Worm (Caenorhabditis elegans) whole organism, mixed stage, embryonic: ENCODE results near the gene C54C6.4.

Source experiments
- M03D4.4 ChIP-seq: sonication (generic microtip); optimal IDR thresholded peaks from 2 replicates; lab custom pipeline; 2017; ENCODE audit warnings: mild to moderate bottlenecking, missing genetic modification characterization, missing compliant biosample characterization
- bed-3 ChIP-seq: fragments of 200-800 bp; sonication (Bioruptor generic); optimal IDR thresholded peaks from 3 replicates; lab custom pipeline; 2018; ENCODE audit warnings: mild to moderate bottlenecking, missing genetic modification characterization, moderate library complexity, missing compliant biosample characterization
- blmp-1 ChIP-seq: fragments of 150-350 bp; optimal IDR thresholded peaks from 2 replicates; lab custom pipeline; 2014; ENCODE audit warnings: missing biosample characterization, missing genetic modification characterization
- ceh-39 ChIP-seq: fragments of 150-350 bp; optimal IDR thresholded peaks from 2 replicates; lab custom pipeline; 2014; ENCODE audit warnings: missing biosample characterization, missing genetic modification characterization
- ceh-83 ChIP-seq: fragments of 200-800 bp; sonication (Bioruptor generic); optimal IDR thresholded peaks from 2 replicates; lab custom pipeline; 2018; ENCODE audit warnings: mild to moderate bottlenecking, missing genetic modification characterization, missing compliant biosample characterization
- ces-1 ChIP-seq: fragments of 150-350 bp; optimal IDR thresholded peaks from 2 replicates; lab custom pipeline; 2014; ENCODE audit warnings: missing biosample characterization, missing genetic modification reagents, missing genetic modification characterization
- cnd-1 ChIP-seq: fragments of 200-800 bp; sonication (Bioruptor generic); optimal IDR thresholded peaks from 2 replicates; lab custom pipeline; 2018; ENCODE audit warnings: mild to moderate bottlenecking, missing genetic modification characterization, missing compliant biosample characterization
- drap-1 ChIP-seq: fragments of 200-800 bp; sonication (Bioruptor generic); optimal IDR thresholded peaks from 3 replicates; lab custom pipeline; 2018; ENCODE audit warnings: mild to moderate bottlenecking, missing genetic modification characterization, missing compliant biosample characterization
- elt-1 ChIP-seq: sonication (generic microtip); optimal IDR thresholded peaks from 2 replicates; lab custom pipeline; 2017; ENCODE audit warnings: missing genetic modification characterization, mild to moderate bottlenecking, missing compliant biosample characterization, antibody characterized with exemption, moderate library complexity, borderline replicate concordance; ENCODE audit not compliant: insufficient read depth
- flh-1 ChIP-seq: fragments of 200-800 bp; sonication (Bioruptor generic); optimal IDR thresholded peaks from 2 replicates; lab custom pipeline; 2018; ENCODE audit warnings: mild to moderate bottlenecking, missing genetic modification characterization, moderate library complexity, missing compliant biosample characterization
- ham-2 ChIP-seq: fragments of 200-800 bp; sonication (Bioruptor generic); optimal IDR thresholded peaks from 2 replicates; lab custom pipeline; 2018; ENCODE audit warnings: mild to moderate bottlenecking, missing genetic modification characterization, missing compliant biosample characterization
- hlh-1 ChIP-seq: fragments of 150-350 bp; optimal IDR thresholded peaks from 2 replicates; lab custom pipeline; 2014; ENCODE audit warnings: missing biosample characterization, missing genetic modification reagents, missing genetic modification characterization
- lin-13 ChIP-seq: fragments of 150-350 bp; optimal IDR thresholded peaks from 2 replicates; lab custom pipeline; 2014; ENCODE audit warnings: missing biosample characterization, missing genetic modification characterization
- lin-32 ChIP-seq: fragments of 200-800 bp; sonication (Bioruptor generic); optimal IDR thresholded peaks from 2 replicates; lab custom pipeline; 2018; ENCODE audit warnings: mild to moderate bottlenecking, missing genetic modification characterization, missing compliant biosample characterization
- lsy-2 ChIP-seq: fragments of 150-350 bp; optimal IDR thresholded peaks from 2 replicates; lab custom pipeline; 2014; ENCODE audit warnings: missing biosample characterization, missing genetic modification characterization
- mab-5 ChIP-seq: fragments of 150-350 bp; optimal IDR thresholded peaks from 2 replicates; lab custom pipeline; 2014; ENCODE audit warnings: missing biosample characterization, missing genetic modification characterization
- mep-1 ChIP-seq: fragments of 150-350 bp; optimal IDR thresholded peaks from 2 replicates; lab custom pipeline; 2017; ENCODE audit warnings: missing biosample characterization, missing genetic modification reagents, missing genetic modification characterization, inconsistent platforms
- mls-2 ChIP-seq: sonication (generic microtip); optimal IDR thresholded peaks from 2 replicates; lab custom pipeline; 2016; ENCODE audit warnings: mild to moderate bottlenecking, missing genetic modification characterization, moderate library complexity, missing compliant biosample characterization
- nhr-12 ChIP-seq: fragments of 150-350 bp; optimal IDR thresholded peaks from 2 replicates; lab custom pipeline; 2014; ENCODE audit warnings: missing biosample characterization, missing genetic modification characterization
- nhr-2 ChIP-seq: fragments of 150-350 bp; optimal IDR thresholded peaks from 2 replicates; lab custom pipeline; 2014; ENCODE audit warnings: missing biosample characterization, missing genetic modification characterization
- nhr-237 ChIP-seq: fragments of 150-350 bp; optimal IDR thresholded peaks from 2 replicates; lab custom pipeline; 2014; ENCODE audit warnings: missing biosample characterization, missing genetic modification characterization
- nhr-28 ChIP-seq: fragments of 150-350 bp; optimal IDR thresholded peaks from 2 replicates; lab custom pipeline; 2014; ENCODE audit warnings: missing biosample characterization, missing genetic modification characterization
- nhr-76 ChIP-seq: sonication (generic microtip); optimal IDR thresholded peaks from 2 replicates; lab custom pipeline; 2017; ENCODE audit warnings: missing biosample characterization, missing genetic modification characterization
- pha-4 ChIP-seq: fragments of 150-350 bp; optimal IDR thresholded peaks from 2 replicates; lab custom pipeline; 2018; ENCODE audit warnings: missing biosample characterization, missing genetic modification reagents, missing genetic modification characterization
- sem-2 ChIP-seq: fragments of 200-800 bp; sonication (Bioruptor generic); optimal IDR thresholded peaks from 2 replicates; lab custom pipeline; 2018; ENCODE audit warnings: mild to moderate bottlenecking, missing genetic modification characterization, missing compliant biosample characterization
- snpc-4 ChIP-seq: fragments of 150-350 bp; optimal IDR thresholded peaks from 2 replicates; lab custom pipeline; 2014; ENCODE audit warnings: missing biosample characterization, missing genetic modification characterization
- sptf-1 ChIP-seq: sonication (generic microtip); optimal IDR thresholded peaks from 2 replicates; lab custom pipeline; 2017; ENCODE audit warnings: mild to moderate bottlenecking, missing genetic modification characterization, moderate library complexity, missing compliant biosample characterization
- tbx-8 ChIP-seq: fragments of 200-800 bp; sonication (Bioruptor generic); optimal IDR thresholded peaks from 2 replicates; lab custom pipeline; 2018; ENCODE audit warnings: mild to moderate bottlenecking, missing genetic modification characterization, moderate library complexity, missing compliant biosample characterization
- unc-39 ChIP-seq: fragments of 150-350 bp; optimal IDR thresholded peaks from 2 replicates; lab custom pipeline; 2014; ENCODE audit warnings: missing biosample characterization, missing genetic modification characterization
- unc-62 ChIP-seq: fragments of 150-350 bp; optimal IDR thresholded peaks from 2 replicates; lab custom pipeline; 2014; ENCODE audit warnings: missing biosample characterization, missing genetic modification reagents, missing genetic modification characterization
- ztf-11 ChIP-seq: fragments of 150-350 bp; optimal IDR thresholded peaks from 2 replicates; lab custom pipeline; 2014; ENCODE audit warnings: missing biosample characterization, missing genetic modification characterization

Gene C54C6.4

DNA sequence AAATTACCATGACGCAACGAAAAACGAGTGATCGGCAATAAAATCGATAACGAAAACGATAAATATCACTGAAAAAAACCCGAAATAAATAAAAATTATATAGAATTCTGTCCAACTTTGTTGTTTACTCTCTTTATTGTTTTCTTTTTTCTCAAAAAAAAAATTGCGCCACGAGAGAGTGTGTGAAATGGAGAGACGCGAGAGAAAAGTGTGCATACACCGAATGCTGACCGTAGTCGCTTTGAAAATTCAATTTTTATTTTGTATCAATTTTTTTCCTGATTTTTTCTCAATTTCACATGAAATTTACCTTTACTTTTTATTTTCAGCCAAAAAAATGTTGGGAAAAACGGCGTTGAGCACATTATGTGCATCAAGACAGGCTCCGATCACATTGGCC is 43.5 kb upstream of the C54C6.4 start, which contains the start of the genes M01F1.4 and mrpl-35:
M01F1.4 (minus strand) TSS at position 126 of the 400 bp plus-strand sequence.
mrpl-35 (plus strand) TSS at position 330 of the 400 bp plus-strand sequence.
- TF ChIP-seq ceh-83 (GFP tag; lab: Kevin White, UChicago): no peak
- peak; percentile 65 for TF ChIP-seq mep-1 (tag; lab: Kevin White, UChicago)
- TF ChIP-seq nhr-237: peak; percentile 21
- TF ChIP-seq lsy-2 (tag; lab: Kevin White, UChicago): peak; percentile 94
- TF ChIP-seq ces-1 (GFP tag; lab: Kevin White, UChicago): peak; percentile 51

DNA sequence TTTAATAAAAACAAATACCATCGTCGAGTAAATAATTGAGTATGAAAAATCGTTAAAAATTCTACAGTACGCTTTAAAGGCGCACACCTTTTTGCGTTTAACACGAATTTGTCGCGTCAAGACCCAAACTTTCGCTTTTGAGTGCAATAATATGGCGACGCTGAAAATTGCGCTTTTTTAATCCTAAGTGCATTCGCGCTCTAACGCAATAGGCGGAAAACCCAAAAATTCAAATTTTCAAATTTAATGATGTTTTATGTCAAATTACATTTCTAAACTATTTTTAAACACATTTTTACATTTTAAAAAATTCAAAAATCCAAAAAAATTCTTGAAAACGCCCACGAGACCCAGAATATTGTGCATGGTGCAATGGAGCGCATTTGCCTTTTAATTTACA is 41.6 kb upstream of the C54C6.4 start:
- no peak for TF ChIP-seq ces-1 (GFP tag; lab: Kevin White, UChicago)
- no peak for TF ChIP-seq blmp-1
- TF ChIP-seq mls-2 (tag; lab: Kevin White, UChicago): no peak
- no peak for TF ChIP-seq ham-2 (GFP tag; lab: Kevin White, UChicago)
- no peak for TF ChIP-seq flh-1 (GFP tag; lab: Kevin White, UChicago)
- no peak for TF ChIP-seq M03D4.4 (tag; lab: Kevin White, UChicago)
- TF ChIP-seq mep-1 (tag; lab: Kevin White, UChicago): no peak
- no peak for TF ChIP-seq bed-3
- TF ChIP-seq nhr-28 (tag; lab: Kevin White, UChicago): no peak
- TF ChIP-seq drap-1: no peak
- TF ChIP-seq nhr-76 (tag; lab: Kevin White, UChicago): no peak
- TF ChIP-seq cnd-1 (tag; lab: Kevin White, UChicago): no peak
- TF ChIP-seq, all 35 proteins: peak for 0

DNA sequence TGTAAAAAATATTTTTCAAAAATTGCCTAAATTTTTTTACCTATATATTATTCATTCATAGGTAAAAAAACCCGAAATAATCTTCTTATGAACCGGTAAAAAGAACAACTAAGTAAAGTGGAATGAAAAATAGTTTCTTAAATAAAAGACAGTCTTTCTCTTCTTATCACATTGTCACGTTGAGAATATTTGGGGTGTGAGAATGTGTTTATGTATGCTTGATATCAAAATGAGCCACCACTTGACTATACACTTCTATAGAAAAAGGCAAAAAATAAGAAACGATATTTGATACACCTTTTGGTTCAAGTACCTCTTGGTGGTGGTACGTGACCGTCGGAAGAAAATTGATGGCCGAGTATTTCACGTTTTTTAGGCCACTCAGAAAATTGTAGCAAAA is 33.9 kb upstream of the C54C6.4 start, which contains the start of gene hmit-1.3:
hmit-1.3 (minus strand) TSS at position 103 of the 400 bp plus-strand sequence.
- TF ChIP-seq nhr-12 (no peak), nhr-28 (tag; lab: Kevin White, UChicago) (no peak), drap-1 (no peak), M03D4.4 (tag; lab: Kevin White, UChicago) (no peak), ceh-39 (tag; lab: Kevin White, UChicago) (no peak), bed-3 (no peak), ztf-11 (no peak), mls-2 (tag; lab: Kevin White, UChicago) (no peak), ceh-83 (GFP tag; lab: Kevin White, UChicago) (no peak), mep-1 (tag; lab: Kevin White, UChicago) (no peak), unc-62 (GFP tag; lab: Kevin White, UChicago) (no peak), unc-39 (no peak), cnd-1 (tag; lab: Kevin White, UChicago) (no peak), tbx-8 (GFP tag; lab: Kevin White, UChicago) (no peak)

DNA sequence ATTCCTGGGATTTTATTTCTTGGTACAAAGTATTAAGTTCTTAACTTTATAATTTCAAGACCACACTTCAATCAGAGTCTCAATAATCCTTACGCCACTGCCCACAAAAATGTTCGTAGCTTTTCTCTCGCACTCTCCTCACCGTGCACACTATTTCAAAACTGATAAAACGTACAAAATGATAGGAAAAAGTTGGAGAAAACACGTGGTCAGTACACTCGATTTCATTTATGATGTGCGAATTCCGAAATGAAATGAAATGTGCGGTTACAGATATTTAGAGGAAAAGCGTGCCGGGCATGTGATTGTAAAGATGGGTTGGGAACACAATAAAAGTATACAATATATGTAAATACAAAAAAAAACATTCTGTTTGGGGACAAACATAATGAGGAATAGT is 33.0 kb upstream of the C54C6.4 start:
- no peak for TF ChIP-seq lin-13 (tag; lab: Kevin White, UChicago)
- TF ChIP-seq unc-39: no peak

DNA sequence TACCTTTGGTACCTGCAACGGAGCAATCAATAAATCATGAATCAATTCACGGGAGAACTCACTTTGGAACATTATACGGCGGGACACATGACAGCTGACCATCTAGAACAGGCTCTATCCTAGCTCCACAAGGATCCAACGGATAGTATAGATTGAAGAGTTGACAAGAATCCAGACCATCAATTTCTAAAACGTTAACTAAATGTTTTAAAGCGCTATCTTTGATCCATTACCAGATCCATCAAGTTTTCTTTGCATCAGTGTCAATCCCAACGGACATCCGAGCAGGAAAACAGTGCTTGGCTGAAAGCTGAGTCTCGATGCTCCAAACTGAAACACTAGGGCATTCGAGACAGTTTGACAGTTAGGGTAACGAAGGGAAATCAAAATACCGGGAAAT is 30.1 kb upstream of the C54C6.4 start:
- TF ChIP-seq mep-1 (tag; lab: Kevin White, UChicago) (no peak), elt-1 (no peak), snpc-4 (tag; lab: Kevin White, UChicago) (no peak), mab-5 (tag; lab: Kevin White, UChicago) (no peak), pha-4 (no peak), ceh-39 (tag; lab: Kevin White, UChicago) (no peak), drap-1 (no peak), flh-1 (GFP tag; lab: Kevin White, UChicago) (no peak), sptf-1 (no peak), nhr-12 (no peak), ceh-83 (GFP tag; lab: Kevin White, UChicago) (no peak), bed-3 (no peak), unc-39 (no peak), nhr-237 (no peak), nhr-76 (tag; lab: Kevin White, UChicago) (no peak), ztf-11 (no peak), cnd-1 (tag; lab: Kevin White, UChicago) (no peak), blmp-1 (no peak), nhr-2 (no peak), tbx-8 (GFP tag; lab: Kevin White, UChicago) (no peak)
- TF ChIP-seq, all 35 proteins: peak for 0

DNA sequence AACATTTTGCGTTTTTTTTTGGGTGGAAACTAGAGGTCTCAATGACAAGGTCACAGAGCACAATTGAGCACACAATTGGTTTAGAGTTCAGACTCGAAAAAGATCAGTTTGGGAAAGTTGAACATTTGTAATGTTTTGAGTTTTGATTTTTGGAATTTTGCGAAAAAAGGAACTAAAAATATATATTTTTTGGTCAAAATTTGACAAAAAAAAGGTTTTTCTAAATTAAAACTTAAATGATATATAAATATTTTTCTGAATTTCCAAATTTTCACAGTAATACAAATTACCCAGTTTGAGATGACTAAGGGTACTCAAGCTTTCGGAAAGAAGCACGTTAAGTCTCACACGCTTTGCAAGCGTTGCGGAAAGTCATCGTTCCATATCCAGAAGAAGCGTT is 25.1 kb upstream of the C54C6.4 start, which contains the start of gene rpl-37:
rpl-37 (plus strand) TSS at position 301 of the 400 bp plus-strand sequence.
- no peak for TF ChIP-seq nhr-12
- no peak for TF ChIP-seq mls-2 (tag; lab: Kevin White, UChicago)
- no peak for TF ChIP-seq nhr-237
- TF ChIP-seq M03D4.4 (tag; lab: Kevin White, UChicago): no peak
- TF ChIP-seq bed-3: no peak
- no peak for TF ChIP-seq ham-2 (GFP tag; lab: Kevin White, UChicago)
- TF ChIP-seq ztf-11: no peak
- no peak for TF ChIP-seq lin-32
- no peak for TF ChIP-seq hlh-1 (tag; lab: Kevin White, UChicago)
- TF ChIP-seq nhr-2: no peak
- no peak for TF ChIP-seq lsy-2 (tag; lab: Kevin White, UChicago)
- TF ChIP-seq blmp-1: no peak
- no peak for TF ChIP-seq ces-1 (GFP tag; lab: Kevin White, UChicago)
- no peak for TF ChIP-seq sem-2
- no peak for TF ChIP-seq nhr-76 (tag; lab: Kevin White, UChicago)
- TF ChIP-seq ceh-39 (tag; lab: Kevin White, UChicago): no peak
- TF ChIP-seq cnd-1 (tag; lab: Kevin White, UChicago): no peak
- no peak for TF ChIP-seq snpc-4 (tag; lab: Kevin White, UChicago)
- TF ChIP-seq unc-39: no peak
